Worm (Caenorhabditis elegans): ENCODE data around the gene pdr-1.

- TF ChIP-seq lsy-2 (tag; optimal IDR thresholded peaks at IDR 0.05) (no peak), mbf-1 (tag; optimal IDR thresholded peaks at IDR 0.05) (no peak), fos-1 (tag; optimal IDR thresholded peaks at IDR 0.05) (no peak), blmp-1 (tag; optimal IDR thresholded peaks at IDR 0.05; ENCODE audit: insufficient read depth) (no peak), nhr-237 (tag; optimal IDR thresholded peaks at IDR 0.05) (no peak), ZK546.5 (tag; optimal IDR thresholded peaks at IDR 0.05) (no peak), nhr-11 (tag; optimal IDR thresholded peaks at IDR 0.05) (no peak), elt-1 (tag; optimal IDR thresholded peaks at IDR 0.05) (no peak), ztf-11 (tag; optimal IDR thresholded peaks at IDR 0.05) (no peak), aly-2 (tag; optimal IDR thresholded peaks at IDR 0.05) (no peak), unc-39 (tag; optimal IDR thresholded peaks at IDR 0.05) (no peak), C34F6.9 (tag; optimal IDR thresholded peaks at IDR 0.05) (peak; percentile 37), peb-1 (tag; optimal IDR thresholded peaks at IDR 0.05) (no peak), skn-1 (tag; optimal IDR thresholded peaks at IDR 0.05) (no peak)
Observed at ce11 chrIII:13768074-13768662, 3.1 kb upstream of the pdr-1 start, which contains the start of gene rml-1.
